Worm (Caenorhabditis elegans): ENCODE data around the gene ints-11.

ints-11 gene

DNA sequence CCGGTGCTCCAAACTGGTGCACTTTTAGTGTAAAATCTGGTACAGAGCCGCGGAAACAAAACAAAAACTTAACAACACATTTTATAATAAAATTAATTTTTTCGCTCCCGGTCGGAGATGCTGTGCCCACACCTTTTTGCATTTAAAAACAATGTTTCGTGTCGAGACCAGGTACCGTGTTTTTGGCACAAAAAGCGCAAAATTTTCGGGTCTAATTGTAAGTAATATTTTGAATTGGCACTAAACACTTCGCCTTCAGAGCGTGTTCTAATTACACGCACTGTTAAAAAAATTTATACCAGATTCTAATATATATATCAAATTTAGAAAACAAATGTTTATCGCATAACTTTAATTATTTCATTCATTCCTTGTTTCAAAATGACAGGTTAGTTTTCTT, 38.2 kb upstream of the ints-11 start, which contains the start of gene dylt-3:
Gene dylt-3, plus strand, starts transcription at position 301 of the 400 bp plus-strand sequence.
- TF ChIP-seq egl-27 (tag; optimal IDR thresholded peaks at IDR 0.05) (no peak), sox-4 (tag; optimal IDR thresholded peaks at IDR 0.05) (no peak), elt-2 (tag; optimal IDR thresholded peaks at IDR 0.05) (no peak), ets-5 (GFP tag; IDR thresholded peaks at IDR 0.05) (no peak), nhr-12 (tag; optimal IDR thresholded peaks at IDR 0.05) (no peak), ztf-11 (tag; optimal IDR thresholded peaks at IDR 0.05) (no peak), unc-86 (tag; optimal IDR thresholded peaks at IDR 0.05) (no peak), unc-98 (GFP tag; IDR thresholded peaks at IDR 0.05) (no peak), nhr-28 (tag; optimal IDR thresholded peaks at IDR 0.05) (no peak), nhr-76 (tag; optimal IDR thresholded peaks at IDR 0.05) (no peak), vab-15 (tag; optimal IDR thresholded peaks at IDR 0.05) (no peak), lsy-2 (tag; optimal IDR thresholded peaks at IDR 0.05) (no peak), nhr-47 (tag; optimal IDR thresholded peaks at IDR 0.05) (no peak), lir-3 (tag; optimal IDR thresholded peaks at IDR 0.05; ENCODE audit: poor library complexity) (no peak), mef-2 (tag; optimal IDR thresholded peaks at IDR 0.05) (no peak), ama-1 (optimal IDR thresholded peaks at IDR 0.05) (no peak), irx-1 (tag; optimal IDR thresholded peaks at IDR 0.05) (no peak)

DNA sequence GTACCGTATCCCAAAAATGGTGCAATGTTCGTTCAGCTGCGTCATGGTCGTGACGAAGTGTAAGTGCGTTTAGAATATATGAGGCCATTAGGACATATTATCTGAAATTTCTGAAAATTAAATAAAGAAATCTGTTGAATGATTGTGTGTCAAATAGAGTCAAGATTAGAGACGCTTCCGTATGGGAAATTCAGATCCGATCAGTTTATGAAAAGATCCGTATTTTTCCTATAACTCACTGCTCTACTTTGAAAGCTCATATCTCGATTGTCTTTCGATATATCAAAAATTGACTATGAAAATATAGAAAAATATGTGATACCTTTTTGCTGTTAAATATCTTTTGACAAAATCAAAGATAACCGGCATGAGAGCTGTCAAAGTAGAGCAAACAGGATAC, 37.0 kb upstream of the ints-11 start, which contains the start of gene T05C12.4:
Gene T05C12.4, minus strand, starts transcription at position 101 of the 400 bp plus-strand sequence.
- no peak for TF ChIP-seq swsn-7 (tag; optimal IDR thresholded peaks at IDR 0.05)
- TF ChIP-seq efl-1 (optimal IDR thresholded peaks at IDR 0.05): no peak
- TF ChIP-seq efl-1 (GFP tag; optimal IDR thresholded peaks at IDR 0.05 in 1 of 2): no peak
- TF ChIP-seq efl-3 (GFP tag; optimal IDR thresholded peaks at IDR 0.05): no peak
- TF ChIP-seq vab-15 (tag; optimal IDR thresholded peaks at IDR 0.05): no peak
- no peak for TF ChIP-seq unc-130 (tag; optimal IDR thresholded peaks at IDR 0.05)
- TF ChIP-seq rnt-1 (tag; optimal IDR thresholded peaks at IDR 0.05): no peak
- no peak for TF ChIP-seq mep-1 (tag; optimal IDR thresholded peaks at IDR 0.05)
- no peak for TF ChIP-seq nhr-19 (GFP tag; conservative IDR thresholded peaks at IDR 0.05)
- no peak for TF ChIP-seq blmp-1 (tag; optimal IDR thresholded peaks at IDR 0.05)
- no peak for TF ChIP-seq nhr-76 (tag; optimal IDR thresholded peaks at IDR 0.05)
- no peak for TF ChIP-seq pax-3 (tag; optimal IDR thresholded peaks at IDR 0.05)
- TF ChIP-seq dsc-1 (tag; optimal IDR thresholded peaks at IDR 0.05): no peak
- TF ChIP-seq hlh-17 (GFP tag; optimal IDR thresholded peaks at IDR 0.05; ENCODE audit: borderline replicate concordance): no peak

DNA sequence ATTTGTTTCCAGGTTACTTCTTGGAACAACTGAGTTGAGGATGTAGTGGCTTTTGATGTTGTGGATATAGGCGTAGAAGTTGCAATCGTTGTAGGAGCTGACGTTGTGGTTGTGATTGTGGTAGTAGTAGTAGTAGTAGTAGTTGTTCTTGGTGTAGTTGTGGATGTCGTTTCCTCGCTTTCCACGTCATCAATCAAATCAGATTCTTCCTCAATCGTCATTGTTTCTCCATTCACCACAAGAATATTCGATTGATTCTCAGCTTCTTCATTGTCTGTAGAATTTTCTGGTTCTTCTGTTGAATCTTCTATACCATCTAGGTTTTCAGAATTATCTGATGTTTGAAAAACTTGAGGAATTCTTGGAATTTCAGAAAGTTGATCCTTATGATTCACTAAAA, 35.3 kb upstream of the ints-11 start:
- TF ChIP-seq C34B4.2 (tag; optimal IDR thresholded peaks at IDR 0.05) (no peak), lin-13 (GFP tag; optimal IDR thresholded peaks at IDR 0.05) (no peak), efl-1 (optimal IDR thresholded peaks at IDR 0.05) (no peak), efl-1 (GFP tag; optimal IDR thresholded peaks at IDR 0.05 in 1 of 2) (no peak), mdl-1 (tag; optimal IDR thresholded peaks at IDR 0.05) (no peak), tbx-2 (tag; optimal IDR thresholded peaks at IDR 0.05) (no peak), mab-9 (GFP tag; IDR thresholded peaks at IDR 0.05) (no peak), lin-39 (tag; optimal IDR thresholded peaks at IDR 0.05) (no peak), ces-1 (GFP tag; optimal IDR thresholded peaks at IDR 0.05) (no peak), ceh-90 (tag; optimal IDR thresholded peaks at IDR 0.05) (no peak), lir-3 (tag; optimal IDR thresholded peaks at IDR 0.05; ENCODE audit: poor library complexity) (no peak), fkh-4 (tag; optimal IDR thresholded peaks at IDR 0.05; ENCODE audit: borderline replicate concordance) (no peak)

DNA sequence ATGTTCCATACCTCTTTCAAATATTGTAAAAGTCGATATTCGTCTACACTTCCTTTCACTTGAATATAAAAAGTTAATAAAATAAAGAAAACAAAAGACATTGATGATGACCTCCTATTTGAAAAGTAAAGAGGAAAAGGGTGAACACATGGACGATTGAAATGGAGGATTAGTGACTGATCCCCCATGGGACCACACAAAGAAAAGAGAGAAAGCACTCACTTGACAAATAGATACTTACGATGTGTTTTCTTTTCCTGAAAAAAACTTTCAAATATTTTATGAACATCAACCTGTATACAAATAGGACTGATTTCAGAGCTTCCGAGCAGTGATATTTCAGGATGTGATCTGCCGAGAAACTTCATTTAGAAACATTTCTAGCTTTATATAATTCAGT, 33.8 kb upstream of the ints-11 start, which contains the start of gene acr-14:
Gene acr-14, minus strand, starts transcription at position 101 of the 400 bp plus-strand sequence.
- TF ChIP-seq ceh-63 (GFP tag; optimal IDR thresholded peaks at IDR 0.05) (no peak), nhr-19 (GFP tag; conservative IDR thresholded peaks at IDR 0.05) (no peak), unc-98 (GFP tag; IDR thresholded peaks at IDR 0.05) (no peak), nhr-11 (tag; optimal IDR thresholded peaks at IDR 0.05) (no peak), isw-1 (GFP tag; IDR thresholded peaks at IDR 0.05) (no peak), aly-2 (tag; optimal IDR thresholded peaks at IDR 0.05) (no peak), nhr-28 (tag; optimal IDR thresholded peaks at IDR 0.05) (no peak), nhr-71 (tag; optimal IDR thresholded peaks at IDR 0.05) (no peak), lsy-2 (tag; optimal IDR thresholded peaks at IDR 0.05) (no peak), lir-3 (tag; optimal IDR thresholded peaks at IDR 0.05; ENCODE audit: poor library complexity) (no peak), lin-39 (tag; optimal IDR thresholded peaks at IDR 0.05) (no peak), efl-3 (GFP tag; optimal IDR thresholded peaks at IDR 0.05) (no peak), fos-1 (tag; optimal IDR thresholded peaks at IDR 0.05) (no peak), mep-1 (tag; optimal IDR thresholded peaks at IDR 0.05) (no peak), fkh-10 (GFP tag; optimal IDR thresholded peaks at IDR 0.05) (no peak), swsn-7 (tag; optimal IDR thresholded peaks at IDR 0.05) (no peak), pax-3 (tag; optimal IDR thresholded peaks at IDR 0.05) (no peak), ceh-90 (tag; optimal IDR thresholded peaks at IDR 0.05) (no peak), zip-4 (GFP tag; optimal IDR thresholded peaks at IDR 0.05) (no peak)

Measured in whole organism, L1 larva.